Worm (Caenorhabditis elegans): ENCODE measurements around the gene C52E2.3.

ce11 chrII:1848109-1848508 lies 2.9 kb upstream of the C52E2.3 start, which contains the start of gene fbxb-97:
- TF ChIP-seq unc-39 (tag; optimal IDR thresholded peaks at IDR 0.05) (no peak), nhr-2 (tag; optimal IDR thresholded peaks at IDR 0.05) (no peak), pha-4 (tag; optimal IDR thresholded peaks at IDR 0.05) (no peak), lin-13 (tag; optimal IDR thresholded peaks at IDR 0.05) (no peak), mep-1 (tag; optimal IDR thresholded peaks at IDR 0.05) (no peak), nhr-76 (tag; optimal IDR thresholded peaks at IDR 0.05) (no peak), sptf-1 (tag; optimal IDR thresholded peaks at IDR 0.05) (no peak), snpc-4 (tag; optimal IDR thresholded peaks at IDR 0.05) (no peak), nhr-237 (tag; optimal IDR thresholded peaks at IDR 0.05) (no peak), hlh-1 (tag; optimal IDR thresholded peaks at IDR 0.05) (no peak), ces-1 (GFP tag; optimal IDR thresholded peaks at IDR 0.05) (no peak), flh-1 (GFP tag; optimal IDR thresholded peaks at IDR 0.05) (no peak), ztf-11 (tag; optimal IDR thresholded peaks at IDR 0.05) (no peak)

All from whole organism, mixed stage, embryonic.